Worm (Caenorhabditis elegans): ENCODE data around the gene C13B9.2.

ce11 chrIII:6653932-6654331 lies 33.9 kb downstream of the C13B9.2 start:
- TF ChIP-seq cog-1 (tag; optimal IDR thresholded peaks at IDR 0.05) (no peak), flt-1 (GFP tag; IDR thresholded peaks at IDR 0.05) (no peak), klf-2 (GFP tag; conservative IDR thresholded peaks at IDR 0.05) (no peak), ztf-29 (GFP tag; IDR thresholded peaks at IDR 0.05) (no peak), tab-1 (GFP tag; IDR thresholded peaks at IDR 0.05) (no peak)
